Worm (Caenorhabditis elegans) whole organism, young adult: ENCODE data around the gene ceh-21.
A peak's percentile ranks its signal among the peaks of the same experiment; 100 is the strongest.

Source experiments
- B0035.1 ChIP-seq: sonication (generic microtip); optimal IDR thresholded peaks from 2 replicates; lab custom pipeline; 2016; ENCODE audit warnings: missing genetic modification characterization, mild to moderate bottlenecking, missing compliant biosample characterization, missing genotype, missing genetic modification reagents
- B0261.1 ChIP-seq: sonication (generic microtip); optimal IDR thresholded peaks from 2 replicates; lab custom pipeline; 2016; ENCODE audit warnings: mild to moderate bottlenecking, missing genetic modification characterization, moderate library complexity, missing compliant biosample characterization
- C06A6.2 ChIP-seq: fragments of 200-800 bp; sonication (Bioruptor generic); conservative IDR thresholded peaks from 2 replicates; pipeline ENCODE4 v1.3.6; 2022; ENCODE audit warnings: missing genetic modification characterization, missing compliant biosample characterization
- C17E4.6 ChIP-seq: fragments of 200-800 bp; sonication (Bioruptor generic); IDR thresholded peaks from 2 replicates; pipeline ENCODE4 v1.3.6; 2022; ENCODE audit warnings: missing genetic modification reagents, missing genetic modification characterization, missing compliant biosample characterization
- F10E7.11 ChIP-seq: sonication (generic microtip); optimal IDR thresholded peaks from 2 replicates; lab custom pipeline; 2017; ENCODE audit warnings: mild to moderate bottlenecking, missing genetic modification characterization, moderate library complexity, missing compliant biosample characterization
- F23B12.7 ChIP-seq: sonication (generic microtip); optimal IDR thresholded peaks from 2 replicates; lab custom pipeline; 2017; ENCODE audit warnings: missing genetic modification characterization, mild to moderate bottlenecking, missing compliant biosample characterization, antibody characterized with exemption, moderate library complexity; ENCODE audit not compliant: insufficient read depth
- F39B2.1 ChIP-seq: fragments of 200-800 bp; sonication (Bioruptor generic); IDR thresholded peaks from 2 replicates; pipeline ENCODE4 v1.3.6; 2022; ENCODE audit warnings: missing genetic modification reagents, missing genetic modification characterization, missing compliant biosample characterization
- F49E8.2 ChIP-seq: sonication (generic microtip); optimal IDR thresholded peaks from 3 replicates; lab custom pipeline; 2017; ENCODE audit warnings: missing genetic modification characterization, mild to moderate bottlenecking, missing compliant biosample characterization, antibody characterized with exemption, moderate library complexity; ENCODE audit not compliant: insufficient read depth
- F52B5.7 ChIP-seq: sonication (generic microtip); optimal IDR thresholded peaks from 2 replicates; lab custom pipeline; 2016; ENCODE audit warnings: mild to moderate bottlenecking, missing genetic modification characterization, missing compliant biosample characterization
- T26A5.8 ChIP-seq: sonication (generic microtip); optimal IDR thresholded peaks from 2 replicates; lab custom pipeline; 2016; ENCODE audit warnings: missing genetic modification characterization, missing compliant biosample characterization
- Y53G8AR.9 ChIP-seq: fragments of 200-800 bp; sonication (Bioruptor generic); conservative IDR thresholded peaks from 2 replicates; pipeline ENCODE4 v1.3.6; 2022; ENCODE audit warnings: missing genetic modification reagents, missing genetic modification characterization, missing compliant biosample characterization
- Y67H2A.10 ChIP-seq: fragments of 200-800 bp; sonication (Bioruptor generic); conservative IDR thresholded peaks from 2 replicates; pipeline ENCODE4 v1.3.6; 2022; ENCODE audit warnings: missing genetic modification reagents, missing genetic modification characterization, missing compliant biosample characterization
- Y95B8A.8 ChIP-seq: fragments of 200-800 bp; sonication (Bioruptor generic); IDR thresholded peaks from 2 replicates; pipeline ENCODE4 v1.3.6; 2022; ENCODE audit warnings: missing genetic modification reagents, missing genetic modification characterization, missing compliant biosample characterization
- attf-3 ChIP-seq: fragments of 200-800 bp; sonication (Bioruptor generic); conservative IDR thresholded peaks from 2 replicates; pipeline ENCODE4 v1.3.6; 2022; ENCODE audit warnings: missing genetic modification reagents, missing genetic modification characterization, missing compliant biosample characterization
- attf-5 ChIP-seq: fragments of 200-800 bp; sonication (Bioruptor generic); optimal IDR thresholded peaks from 2 replicates; lab custom pipeline; 2018; ENCODE audit warnings: mild to moderate bottlenecking, missing genetic modification characterization, missing compliant biosample characterization
- attf-6 ChIP-seq: fragments of 200-800 bp; sonication (Bioruptor generic); IDR thresholded peaks from 2 replicates; pipeline ENCODE4 v1.3.6; 2022; ENCODE audit warnings: missing genetic modification reagents, missing genetic modification characterization, missing compliant biosample characterization
- bed-1 ChIP-seq: fragments of 200-800 bp; sonication (Bioruptor generic); IDR thresholded peaks from 2 replicates; pipeline ENCODE4 v1.3.6; 2022; ENCODE audit warnings: missing genetic modification reagents, missing genetic modification characterization, missing compliant biosample characterization
- bed-2 ChIP-seq: fragments of 200-800 bp; sonication (Bioruptor generic); IDR thresholded peaks from 2 replicates; pipeline ENCODE4 v1.3.6; 2022; ENCODE audit warnings: missing genetic modification reagents, missing genetic modification characterization, missing compliant biosample characterization
- cebp-1 ChIP-seq, 2 experiments: fragments of 200-800 bp in 1 of 2; sonication (Bioruptor generic) in 1 of 2; sonication (generic microtip) in 1 of 2; IDR thresholded peaks in 1 of 2; optimal IDR thresholded peaks in 1 of 2; 2 replicates each; pipeline versions ENCODE4 v1.3.6 to Lab custom; 2017 to 2022; ENCODE audit warnings: missing compliant biosample characterization in 2 of 2, missing genetic modification characterization in 2 of 2, mild to moderate bottlenecking in 1 of 2, missing genetic modification reagents in 1 of 2, moderate library complexity in 1 of 2
- ceh-100 ChIP-seq: fragments of 200-800 bp; sonication (Bioruptor generic); IDR thresholded peaks from 2 replicates; pipeline ENCODE4 v1.3.6; 2022; ENCODE audit warnings: missing genetic modification reagents, missing genetic modification characterization, missing compliant biosample characterization
- ceh-40 ChIP-seq: fragments of 200-800 bp; sonication (Bioruptor generic); IDR thresholded peaks from 2 replicates; pipeline ENCODE4 v1.3.6; 2022; ENCODE audit warnings: missing genetic modification characterization, missing compliant biosample characterization
- ceh-91 ChIP-seq: fragments of 200-800 bp; sonication (Bioruptor generic); IDR thresholded peaks from 2 replicates; pipeline ENCODE4 v1.3.6; 2022; ENCODE audit warnings: missing genetic modification reagents, missing genetic modification characterization, missing compliant biosample characterization
- chd-7 ChIP-seq: sonication (generic microtip); optimal IDR thresholded peaks from 2 replicates; lab custom pipeline; 2016; ENCODE audit warnings: mild to moderate bottlenecking, missing genetic modification characterization, moderate library complexity, missing compliant biosample characterization
- die-1 ChIP-seq: sonication (generic microtip); optimal IDR thresholded peaks from 2 replicates; lab custom pipeline; 2016; ENCODE audit warnings: missing genotype, mild to moderate bottlenecking, missing genetic modification characterization, missing compliant biosample characterization
- dox-1 ChIP-seq: fragments of 200-800 bp; sonication (Bioruptor generic); IDR thresholded peaks from 2 replicates; pipeline ENCODE4 v1.3.6; 2022; ENCODE audit warnings: missing genetic modification reagents, missing genetic modification characterization, missing compliant biosample characterization
- dpff-1 ChIP-seq: sonication (generic microtip); optimal IDR thresholded peaks from 2 replicates; lab custom pipeline; 2017; ENCODE audit warnings: mild to moderate bottlenecking, missing genetic modification characterization, missing compliant biosample characterization
- egl-18 ChIP-seq: fragments of 200-800 bp; sonication (Bioruptor generic); IDR thresholded peaks from 2 replicates; pipeline ENCODE4 v1.3.6; 2022; ENCODE audit warnings: missing genetic modification reagents, missing genetic modification characterization, missing compliant biosample characterization
- ets-4 ChIP-seq: fragments of 200-800 bp; sonication (Bioruptor generic); optimal IDR thresholded peaks from 2 replicates; lab custom pipeline; 2018; ENCODE audit warnings: mild to moderate bottlenecking, missing genetic modification characterization, missing compliant biosample characterization
- lag-1 ChIP-seq: fragments of 200-800 bp; sonication (Bioruptor generic); IDR thresholded peaks from 2 replicates; pipeline ENCODE4 v1.3.6; 2022; ENCODE audit warnings: missing genetic modification reagents, missing genetic modification characterization, missing compliant biosample characterization
- lir-1 ChIP-seq: fragments of 200-800 bp; sonication (Bioruptor generic); conservative IDR thresholded peaks from 2 replicates; pipeline ENCODE4 v1.3.6; 2022; ENCODE audit warnings: missing genetic modification reagents, missing genetic modification characterization, missing compliant biosample characterization
- madf-10 ChIP-seq: sonication (generic microtip); optimal IDR thresholded peaks from 2 replicates; lab custom pipeline; 2016; ENCODE audit warnings: mild to moderate bottlenecking, missing genetic modification characterization, missing compliant biosample characterization
- madf-8 ChIP-seq: fragments of 200-800 bp; sonication (Bioruptor generic); conservative IDR thresholded peaks from 2 replicates; pipeline ENCODE4 v1.3.6; 2022; ENCODE audit warnings: missing genetic modification reagents, missing genetic modification characterization, missing compliant biosample characterization
- mcd-1 ChIP-seq: fragments of 200-800 bp; sonication (Bioruptor generic); IDR thresholded peaks from 2 replicates; pipeline ENCODE4 v1.3.6; 2022; ENCODE audit warnings: missing genetic modification reagents, missing genetic modification characterization, missing compliant biosample characterization
- nfya-1 ChIP-seq: sonication (generic microtip); optimal IDR thresholded peaks from 2 replicates; lab custom pipeline; 2017; ENCODE audit warnings: antibody characterized with exemption, missing compliant biosample characterization, missing genetic modification characterization, borderline replicate concordance; ENCODE audit not compliant: insufficient read depth
- nfya-2 ChIP-seq: fragments of 200-800 bp; sonication (Bioruptor generic); IDR thresholded peaks from 2 replicates; pipeline ENCODE4 v1.3.6; 2022; ENCODE audit warnings: missing genetic modification reagents, missing genetic modification characterization, missing compliant biosample characterization
- nfyb-1 ChIP-seq: fragments of 200-800 bp; sonication (Bioruptor generic); IDR thresholded peaks from 2 replicates; pipeline ENCODE4 v1.3.6; 2022; ENCODE audit warnings: missing genetic modification reagents, missing genetic modification characterization, missing compliant biosample characterization
- nhr-80 ChIP-seq: sonication (generic microtip); optimal IDR thresholded peaks from 2 replicates; lab custom pipeline; 2016; ENCODE audit warnings: missing genetic modification characterization, missing compliant biosample characterization
- rcor-1 ChIP-seq: fragments of 200-800 bp; sonication (Bioruptor generic); IDR thresholded peaks from 2 replicates; pipeline ENCODE4 v1.3.6; 2022; ENCODE audit warnings: missing genetic modification reagents, missing genetic modification characterization, missing compliant biosample characterization
- rec-8 ChIP-seq, 2 experiments: sonication (generic microtip); optimal IDR thresholded peaks; 2 replicates each; lab custom pipeline; 2016; ENCODE audit warnings: mild to moderate bottlenecking in 2 of 2, missing genetic modification characterization in 2 of 2, missing genetic modification reagents in 2 of 2, missing genotype in 2 of 2, missing biosample characterization in 1 of 2, missing compliant biosample characterization in 1 of 2, moderate library complexity in 1 of 2
- sea-2 ChIP-seq: fragments of 200-800 bp; sonication (Bioruptor generic); IDR thresholded peaks from 2 replicates; pipeline ENCODE4 v1.3.6; 2022; ENCODE audit warnings: missing genetic modification characterization, missing compliant biosample characterization
- snpc-1.3 ChIP-seq: sonication (generic microtip); optimal IDR thresholded peaks from 2 replicates; lab custom pipeline; 2017; ENCODE audit warnings: missing genetic modification characterization, mild to moderate bottlenecking, missing compliant biosample characterization, antibody characterized with exemption, moderate library complexity, missing genotype, missing genetic modification reagents; ENCODE audit not compliant: insufficient read depth
- snpc-4 ChIP-seq, 5 experiments: fragments of 150-350 bp in 1 of 5; sonication (generic microtip) in 4 of 5; optimal IDR thresholded peaks; 2 replicates each; lab custom pipeline; 2014 to 2018; ENCODE audit warnings: missing genetic modification characterization in 5 of 5, missing biosample characterization in 3 of 5, antibody characterized with exemption in 2 of 5, mild to moderate bottlenecking in 2 of 5, missing compliant biosample characterization in 2 of 5, missing genotype in 2 of 5, moderate library complexity in 2 of 5, missing genetic modification reagents in 1 of 5
- somi-1 ChIP-seq: fragments of 200-800 bp; sonication (Bioruptor generic); optimal IDR thresholded peaks from 2 replicates; lab custom pipeline; 2018; ENCODE audit warnings: mild to moderate bottlenecking, missing genetic modification characterization, missing compliant biosample characterization
- ztf-18 ChIP-seq: sonication (generic microtip); optimal IDR thresholded peaks from 2 replicates; lab custom pipeline; 2016; ENCODE audit warnings: missing genotype, mild to moderate bottlenecking, missing genetic modification characterization, missing compliant biosample characterization
- ztf-22 ChIP-seq: fragments of 200-800 bp; sonication (Bioruptor generic); optimal IDR thresholded peaks from 2 replicates; lab custom pipeline; 2018; ENCODE audit warnings: mild to moderate bottlenecking, missing genetic modification characterization, moderate library complexity, missing compliant biosample characterization
- ztf-6 ChIP-seq: fragments of 200-800 bp; sonication (Bioruptor generic); IDR thresholded peaks from 2 replicates; pipeline ENCODE4 v1.3.6; 2022; ENCODE audit warnings: missing genetic modification reagents, missing genetic modification characterization, missing compliant biosample characterization

Gene ceh-21

DNA sequence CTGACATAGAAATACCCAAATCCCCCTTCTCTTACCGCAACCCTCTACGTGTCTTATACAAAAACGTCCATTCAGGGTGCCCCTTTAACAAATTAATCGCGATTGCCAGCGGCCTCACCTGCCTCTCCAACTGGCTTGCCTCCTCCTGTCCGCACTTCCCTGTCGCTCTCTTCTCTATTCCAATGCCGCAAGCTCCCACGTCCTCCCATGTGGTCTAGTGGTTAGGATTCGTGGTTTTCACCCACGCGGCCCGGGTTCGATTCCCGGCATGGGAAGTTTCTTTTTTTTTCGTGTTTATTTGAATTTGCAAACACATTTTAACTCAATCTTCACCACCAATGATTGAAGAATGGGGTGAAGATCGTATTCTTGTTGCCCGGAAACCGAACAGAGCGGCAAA lies 6.1 kb upstream of the ceh-21 start (continued):
- no peak for TF ChIP-seq nfya-1 (tag; lab: Kevin White, UChicago)
- peak; percentile 84 for TF ChIP-seq rcor-1 (GFP tag; lab: Robert Waterston, UW)
- TF ChIP-seq bed-1 (GFP tag; lab: Robert Waterston, UW) = no peak
- no peak for TF ChIP-seq attf-6 (GFP tag; lab: Robert Waterston, UW)
- TF ChIP-seq dpff-1 = no peak
- peak in 1 of 2 experiments; percentile 8 for TF ChIP-seq rec-8 (tag; optimal IDR thresholded peaks at IDR 0.05; lab: Kevin White, UChicago)
- TF ChIP-seq B0261.1 = peak; percentile 94
- TF ChIP-seq ets-4 (GFP tag; lab: Kevin White, UChicago) = no peak
- no peak for TF ChIP-seq sea-2 (GFP tag; lab: Robert Waterston, UW)
- TF ChIP-seq ceh-40 (GFP tag; lab: Robert Waterston, UW) = 0 out of 2 replicates have a peak, but pooled peaks have one; percentile 12
- peak; percentile 41; the same call in 1 of the 2 replicates for TF ChIP-seq lir-1
- TF ChIP-seq nfya-2 = no peak
- no peak for TF ChIP-seq F23B12.7 (tag; lab: Kevin White, UChicago)
- no peak for TF ChIP-seq Y95B8A.8 (GFP tag; lab: Robert Waterston, UW)
- TF ChIP-seq F10E7.11 = no peak
- peak; percentile 75 for TF ChIP-seq die-1 (tag; lab: Kevin White, UChicago)
- TF ChIP-seq ztf-6 = no peak
- TF ChIP-seq F52B5.7 (tag; lab: Kevin White, UChicago) = peak; percentile 32
- peak; percentile 23; the same call in 1 of the 2 replicates for TF ChIP-seq ceh-100 (GFP tag; lab: Robert Waterston, UW)
- TF ChIP-seq snpc-1.3 = peak; percentile 24
- peak; percentile 5 for TF ChIP-seq B0035.1 (tag; lab: Kevin White, UChicago)
- TF ChIP-seq F39B2.1 (GFP tag; lab: Robert Waterston, UW) = no peak
- TF ChIP-seq nhr-80 (tag; lab: Kevin White, UChicago) = peak; percentile 35
- peak; percentile 53 for TF ChIP-seq ztf-18
- no peak for TF ChIP-seq T26A5.8 (tag; lab: Kevin White, UChicago)
- 0 out of 2 replicates have a peak, but pooled peaks have one; percentile 50 for TF ChIP-seq nfyb-1 (GFP tag; lab: Robert Waterston, UW)
- TF ChIP-seq egl-18 (GFP tag; lab: Robert Waterston, UW) = no peak
- no peak for TF ChIP-seq lag-1
- TF ChIP-seq mcd-1 = peak; percentile 60
- 0 out of 2 replicates have a peak, but pooled peaks have one; percentile 43 for TF ChIP-seq cebp-1 (GFP tag; IDR thresholded peaks at IDR 0.05; lab: Robert Waterston, UW)
- no peak for TF ChIP-seq cebp-1 (tag; optimal IDR thresholded peaks at IDR 0.05; lab: Kevin White, UChicago)
- TF ChIP-seq snpc-4 (GFP tag; optimal IDR thresholded peaks at IDR 0.05; lab: Kevin White, UChicago) = peak; percentile 55
- no peak for TF ChIP-seq snpc-4 (tag; optimal IDR thresholded peaks at IDR 0.05; lab: Kevin White, UChicago)
- no peak for TF ChIP-seq F49E8.2 (tag; lab: Kevin White, UChicago)
- TF ChIP-seq bed-2 (GFP tag; lab: Robert Waterston, UW) = no peak
- peak; percentile 90 for TF ChIP-seq dox-1 (GFP tag; lab: Robert Waterston, UW)
- no peak for TF ChIP-seq Y67H2A.10 (GFP tag; lab: Robert Waterston, UW)
- TF ChIP-seq C06A6.2 = no peak; the same call in 1 of the 2 replicates
- TF ChIP-seq attf-3 = no peak
- no peak for TF ChIP-seq chd-7 (tag; lab: Kevin White, UChicago)
- no peak for TF ChIP-seq madf-8 (GFP tag; lab: Robert Waterston, UW)
- TF ChIP-seq ceh-91 (GFP tag; lab: Robert Waterston, UW) = no peak
- peak; percentile 43 for TF ChIP-seq attf-5 (GFP tag; lab: Kevin White, UChicago)
- no peak for TF ChIP-seq ztf-22 (GFP tag; lab: Kevin White, UChicago)
- TF ChIP-seq madf-10 (tag; lab: Kevin White, UChicago) = peak; percentile 66
- TF ChIP-seq somi-1 (GFP tag; lab: Kevin White, UChicago) = no peak
- 0 out of 2 replicates have a peak, but pooled peaks have one; percentile 42 for TF ChIP-seq Y53G8AR.9 (GFP tag; lab: Robert Waterston, UW)
- no peak for TF ChIP-seq C17E4.6
